Worm (Caenorhabditis elegans) whole organism, L3 larva: ENCODE measurements around the gene C33F10.14.

ENCODE experiments used
- R02D3.7 ChIP-seq: fragments of 150-350 bp; optimal IDR thresholded peaks from 2 replicates; lab custom pipeline; 2014; ENCODE audit warnings: missing biosample characterization, missing genetic modification characterization
- ama-1 ChIP-seq: fragments of 150-350 bp; optimal IDR thresholded peaks from 2 replicates; lab custom pipeline; 2018
- elt-2 ChIP-seq: sonication (generic microtip); optimal IDR thresholded peaks from 2 replicates; lab custom pipeline; 2016; ENCODE audit warnings: missing genetic modification reagents, mild to moderate bottlenecking, missing genetic modification characterization, missing compliant biosample characterization
- jun-1 ChIP-seq: fragments of 150-350 bp; optimal IDR thresholded peaks from 2 replicates; lab custom pipeline; 2014; ENCODE audit warnings: missing biosample characterization, missing genetic modification reagents, missing genetic modification characterization
- nhr-76 ChIP-seq: fragments of 150-350 bp; sonication (generic microtip); optimal IDR thresholded peaks from 5 replicates; lab custom pipeline; 2014; ENCODE audit warnings: missing biosample characterization, missing genetic modification characterization
- pqm-1 ChIP-seq: fragments of 150-350 bp; optimal IDR thresholded peaks from 2 replicates; lab custom pipeline; 2017; ENCODE audit warnings: missing biosample characterization, missing genetic modification characterization, inconsistent platforms
- skn-1 ChIP-seq: fragments of 150-350 bp; optimal IDR thresholded peaks from 2 replicates; lab custom pipeline; 2014; ENCODE audit warnings: missing biosample characterization, missing genetic modification characterization

- no peak for TF ChIP-seq ama-1 (lab: Kevin White, UChicago)
- no peak for TF ChIP-seq R02D3.7 (tag; lab: Kevin White, UChicago)
- TF ChIP-seq elt-2: no peak
- no peak for TF ChIP-seq skn-1
- TF ChIP-seq jun-1 (tag; lab: Kevin White, UChicago): no peak
- TF ChIP-seq nhr-76: no peak
- TF ChIP-seq pqm-1 (tag; lab: Kevin White, UChicago): no peak
Measured at ce11 chrII:4752257-4752728, 44.9 kb upstream of the C33F10.14 start, which contains the start of gene F41C3.1.
